Fruit fly (Drosophila melanogaster) whole organism, embryonic: ENCODE results near the gene Tfb5.

Source experiments
- ATbp ChIP-seq: fragments of 200-800 bp; sonication (Bioruptor generic); optimal IDR thresholded peaks from 2 replicates; lab custom pipeline; 2017; ENCODE audit warnings: missing biosample characterization, mild to moderate bottlenecking, missing genetic modification characterization, missing genetic modification reagents
- BtbVII ChIP-seq: fragments of 200-800 bp; sonication (Bioruptor generic); optimal IDR thresholded peaks from 3 replicates; lab custom pipeline; 2017; ENCODE audit warnings: missing biosample characterization, mild to moderate bottlenecking, missing genetic modification characterization
- CG10431 ChIP-seq: fragments of 200-800 bp; sonication (Bioruptor generic); optimal IDR thresholded peaks from 3 replicates; lab custom pipeline; 2018; ENCODE audit warnings: missing biosample characterization, mild to moderate bottlenecking, missing genetic modification characterization
- CG10959 ChIP-seq: fragments of 200-800 bp; sonication (Bioruptor generic); IDR thresholded peaks from 2 replicates; pipeline ENCODE4 v1.3.6; 2022; ENCODE audit warnings: missing biosample characterization, missing genetic modification characterization
- CG11093 ChIP-seq: fragments of 200-800 bp; sonication (Bioruptor generic); IDR thresholded peaks from 3 replicates; pipeline ENCODE4 v1.3.6; 2022; ENCODE audit warnings: missing biosample characterization, missing genetic modification characterization
- CG12942 ChIP-seq: fragments of 200-800 bp; sonication (Bioruptor generic); optimal IDR thresholded peaks from 3 replicates; lab custom pipeline; 2016; ENCODE audit warnings: missing biosample characterization, missing genetic modification characterization
- CG14860 ChIP-seq: fragments of 200-800 bp; sonication (Bioruptor generic); IDR thresholded peaks from 3 replicates; pipeline ENCODE4 v1.3.6; 2022; ENCODE audit warnings: missing biosample characterization, missing genetic modification characterization; ENCODE audit not compliant: partially characterized antibody
- CG15269 ChIP-seq: fragments of 200-800 bp; sonication (Bioruptor generic); optimal IDR thresholded peaks from 2 replicates; lab custom pipeline; 2018; ENCODE audit warnings: missing biosample characterization, mild to moderate bottlenecking, missing genetic modification characterization, moderate library complexity
- CG31441 ChIP-seq: fragments of 200-800 bp; sonication (Bioruptor generic); IDR thresholded peaks from 2 replicates; pipeline ENCODE4 v1.3.6; 2022; ENCODE audit warnings: missing biosample characterization, missing genetic modification characterization
- CG32532 ChIP-seq: fragments of 200-800 bp; sonication (Bioruptor generic); IDR thresholded peaks from 2 replicates; pipeline ENCODE4 v1.3.6; 2022; ENCODE audit warnings: missing biosample characterization, missing genetic modification characterization
- CG5180 ChIP-seq: fragments of 200-800 bp; sonication (Bioruptor generic); optimal IDR thresholded peaks from 3 replicates; lab custom pipeline; 2017; ENCODE audit warnings: missing biosample characterization, missing genetic modification characterization, mild to moderate bottlenecking, moderate library complexity, missing genetic modification reagents
- CG9727 ChIP-seq: fragments of 200-800 bp; sonication (Bioruptor generic); optimal IDR thresholded peaks from 3 replicates; lab custom pipeline; 2017; ENCODE audit warnings: missing biosample characterization, mild to moderate bottlenecking, missing genetic modification characterization
- Fer3 ChIP-seq: fragments of 200-800 bp; sonication (Bioruptor generic); optimal IDR thresholded peaks from 2 replicates; lab custom pipeline; 2018; ENCODE audit warnings: missing biosample characterization, mild to moderate bottlenecking, missing genetic modification characterization, moderate library complexity
- HLH54F ChIP-seq: fragments of 200-800 bp; sonication (Bioruptor generic); optimal IDR thresholded peaks from 3 replicates; lab custom pipeline; 2016; ENCODE audit warnings: missing biosample characterization, missing genetic modification characterization
- Hand ChIP-seq: fragments of 200-800 bp; sonication (Bioruptor generic); optimal IDR thresholded peaks from 2 replicates; lab custom pipeline; 2017; ENCODE audit warnings: mild to moderate bottlenecking, missing biosample characterization, missing genetic modification reagents, missing genetic modification characterization
- Hr78 ChIP-seq, 2 experiments: fragments of 200-800 bp in 1 of 2; fragments of >200 bp in 1 of 2; sonication (Bioruptor generic) in 1 of 2; optimal IDR thresholded peaks; 2 replicates each; lab custom pipeline; 2017 to 2019; ENCODE audit warnings: missing biosample characterization in 2 of 2, missing genetic modification characterization in 2 of 2, mild to moderate bottlenecking in 1 of 2, moderate library complexity in 1 of 2
- Kr ChIP-seq: fragments of 200-800 bp; sonication (Bioruptor generic); optimal IDR thresholded peaks from 2 replicates; lab custom pipeline; 2017; ENCODE audit warnings: missing biosample characterization, mild to moderate bottlenecking, missing genetic modification characterization
- Lhr ChIP-seq: fragments of 200-800 bp; sonication (Bioruptor generic); optimal IDR thresholded peaks from 3 replicates; lab custom pipeline; 2017; ENCODE audit warnings: mild to moderate bottlenecking, missing biosample characterization, missing genetic modification reagents, missing genetic modification characterization
- MTF-1 ChIP-seq: fragments of 200-800 bp; sonication (Bioruptor generic); optimal IDR thresholded peaks from 2 replicates; lab custom pipeline; 2018; ENCODE audit warnings: missing biosample characterization, mild to moderate bottlenecking, missing genetic modification characterization, borderline replicate concordance
- Max ChIP-seq: fragments of 200-800 bp; sonication (Bioruptor generic); optimal IDR thresholded peaks from 2 replicates; lab custom pipeline; 2016; ENCODE audit warnings: missing biosample characterization, mild to moderate bottlenecking, missing genetic modification characterization
- NC2α ChIP-seq: fragments of 200-800 bp; sonication (Bioruptor generic); optimal IDR thresholded peaks from 2 replicates; lab custom pipeline; 2016; ENCODE audit warnings: missing biosample characterization, missing genetic modification characterization
- NK7.1 ChIP-seq: fragments of 200-800 bp; sonication (Bioruptor generic); optimal IDR thresholded peaks from 3 replicates; lab custom pipeline; 2016; ENCODE audit warnings: missing biosample characterization, missing genetic modification characterization
- Pdp1 ChIP-seq, 2 experiments: fragments of 200-800 bp; sonication (Bioruptor generic); optimal IDR thresholded peaks; 3 replicates each; lab custom pipeline; 2016; ENCODE audit warnings: missing biosample characterization in 2 of 2, missing genetic modification characterization in 2 of 2, mild to moderate bottlenecking in 1 of 2, moderate library complexity in 1 of 2
- Sin3A ChIP-seq: fragments of >200 bp; optimal IDR thresholded peaks from 2 replicates; lab custom pipeline; 2018
- Six4 ChIP-seq: fragments of 200-800 bp; sonication (Bioruptor generic); optimal IDR thresholded peaks from 2 replicates; lab custom pipeline; 2016; ENCODE audit warnings: missing biosample characterization, missing genetic modification characterization
- Sry-β ChIP-seq: fragments of 200-800 bp; sonication (Bioruptor generic); optimal IDR thresholded peaks from 2 replicates; lab custom pipeline; 2018; ENCODE audit warnings: missing biosample characterization, mild to moderate bottlenecking, missing genetic modification characterization, moderate library complexity
- Xbp1 ChIP-seq: fragments of 200-800 bp; sonication (Bioruptor generic); optimal IDR thresholded peaks from 3 replicates; lab custom pipeline; 2016; ENCODE audit warnings: missing biosample characterization, mild to moderate bottlenecking, missing genetic modification characterization
- aop ChIP-seq: fragments of 200-800 bp; sonication (Bioruptor generic); IDR thresholded peaks from 2 replicates; pipeline ENCODE4 v1.3.6; 2022; ENCODE audit warnings: missing biosample characterization, missing genetic modification characterization
- ato ChIP-seq: fragments of 200-800 bp; sonication (Bioruptor generic); IDR thresholded peaks from 2 replicates; pipeline ENCODE4 v1.3.6; 2022; ENCODE audit warnings: missing biosample characterization, missing genetic modification characterization; ENCODE audit not compliant: partially characterized antibody
- crc ChIP-seq: fragments of 200-800 bp; sonication (Bioruptor generic); optimal IDR thresholded peaks from 2 replicates; lab custom pipeline; 2016; ENCODE audit warnings: missing biosample characterization, missing genetic modification characterization
- danr ChIP-seq: fragments of 200-800 bp; sonication (Bioruptor generic); IDR thresholded peaks from 2 replicates; pipeline ENCODE4 v1.3.6; 2022; ENCODE audit warnings: missing biosample characterization, missing genetic modification characterization
- dysf ChIP-seq: fragments of 200-800 bp; sonication (Bioruptor generic); IDR thresholded peaks from 3 replicates; pipeline ENCODE4 v1.3.6; 2022; ENCODE audit warnings: missing biosample characterization, missing genetic modification characterization
- emc ChIP-seq: fragments of 200-800 bp; sonication (Bioruptor generic); optimal IDR thresholded peaks from 2 replicates; lab custom pipeline; 2016; ENCODE audit warnings: missing biosample characterization, missing genetic modification characterization
- ems ChIP-seq: fragments of 200-800 bp; sonication (Bioruptor generic); optimal IDR thresholded peaks from 3 replicates; lab custom pipeline; 2016; ENCODE audit warnings: missing biosample characterization, missing genetic modification characterization
- eyg ChIP-seq: fragments of 200-800 bp; sonication (Bioruptor generic); optimal IDR thresholded peaks from 3 replicates; lab custom pipeline; 2016; ENCODE audit warnings: missing biosample characterization, missing genetic modification characterization
- fd64A ChIP-seq: fragments of 200-800 bp; sonication (Bioruptor generic); optimal IDR thresholded peaks from 3 replicates; lab custom pipeline; 2018; ENCODE audit warnings: missing biosample characterization, mild to moderate bottlenecking, missing genetic modification characterization
- gcm2 ChIP-seq: fragments of 200-800 bp; sonication (Bioruptor generic); optimal IDR thresholded peaks from 2 replicates; lab custom pipeline; 2016; ENCODE audit warnings: missing biosample characterization, missing genetic modification characterization
- grau ChIP-seq: fragments of 200-800 bp; optimal IDR thresholded peaks from 3 replicates; lab custom pipeline; 2019; ENCODE audit warnings: missing biosample characterization, mild to moderate bottlenecking, missing genetic modification characterization, moderate library complexity
- her ChIP-seq: fragments of 200-800 bp; sonication (Bioruptor generic); optimal IDR thresholded peaks from 2 replicates; lab custom pipeline; 2016; ENCODE audit warnings: missing biosample characterization, missing genetic modification characterization
- inv ChIP-seq: fragments of 200-800 bp; sonication (Bioruptor generic); IDR thresholded peaks from 2 replicates; pipeline ENCODE4 v1.3.6; 2022; ENCODE audit warnings: missing biosample characterization, missing genetic modification characterization; ENCODE audit not compliant: partially characterized antibody
- kay ChIP-seq: fragments of 200-800 bp; sonication (Bioruptor generic); optimal IDR thresholded peaks from 2 replicates; lab custom pipeline; 2016; ENCODE audit warnings: missing biosample characterization, missing genetic modification characterization
- oc ChIP-seq: fragments of 200-800 bp; sonication (Bioruptor generic); optimal IDR thresholded peaks from 2 replicates; lab custom pipeline; 2018; ENCODE audit warnings: missing biosample characterization, mild to moderate bottlenecking, missing genetic modification characterization, moderate library complexity
- rib ChIP-seq: fragments of 200-800 bp; sonication (Bioruptor generic); IDR thresholded peaks from 2 replicates; pipeline ENCODE4 v1.3.6; 2022; ENCODE audit warnings: missing biosample characterization, missing genetic modification characterization
- row ChIP-seq: fragments of 200-800 bp; sonication (Bioruptor generic); IDR thresholded peaks from 3 replicates; pipeline ENCODE4 v1.3.6; 2022; ENCODE audit warnings: missing biosample characterization, missing genetic modification characterization
- seq ChIP-seq: fragments of 200-800 bp; sonication (Bioruptor generic); IDR thresholded peaks from 2 replicates; pipeline ENCODE4 v1.3.6; 2022; ENCODE audit warnings: missing biosample characterization, missing genetic modification characterization
- tin ChIP-seq: fragments of 200-800 bp; sonication (Bioruptor generic); optimal IDR thresholded peaks from 3 replicates; lab custom pipeline; 2016; ENCODE audit warnings: missing biosample characterization, missing genetic modification characterization
- trem ChIP-seq: fragments of 200-800 bp; optimal IDR thresholded peaks from 3 replicates; lab custom pipeline; 2019; ENCODE audit warnings: missing biosample characterization, mild to moderate bottlenecking, missing genetic modification characterization, moderate library complexity
- twi ChIP-seq: fragments of 200-800 bp; optimal IDR thresholded peaks from 2 replicates; lab custom pipeline; 2019; ENCODE audit warnings: missing biosample characterization, mild to moderate bottlenecking, missing genetic modification characterization, moderate library complexity
- vnd ChIP-seq: fragments of 200-800 bp; sonication (Bioruptor generic); IDR thresholded peaks from 3 replicates; pipeline ENCODE4 v1.3.6; 2022; ENCODE audit warnings: missing biosample characterization, missing genetic modification characterization; ENCODE audit not compliant: partially characterized antibody

The Tfb5 gene

DNA sequence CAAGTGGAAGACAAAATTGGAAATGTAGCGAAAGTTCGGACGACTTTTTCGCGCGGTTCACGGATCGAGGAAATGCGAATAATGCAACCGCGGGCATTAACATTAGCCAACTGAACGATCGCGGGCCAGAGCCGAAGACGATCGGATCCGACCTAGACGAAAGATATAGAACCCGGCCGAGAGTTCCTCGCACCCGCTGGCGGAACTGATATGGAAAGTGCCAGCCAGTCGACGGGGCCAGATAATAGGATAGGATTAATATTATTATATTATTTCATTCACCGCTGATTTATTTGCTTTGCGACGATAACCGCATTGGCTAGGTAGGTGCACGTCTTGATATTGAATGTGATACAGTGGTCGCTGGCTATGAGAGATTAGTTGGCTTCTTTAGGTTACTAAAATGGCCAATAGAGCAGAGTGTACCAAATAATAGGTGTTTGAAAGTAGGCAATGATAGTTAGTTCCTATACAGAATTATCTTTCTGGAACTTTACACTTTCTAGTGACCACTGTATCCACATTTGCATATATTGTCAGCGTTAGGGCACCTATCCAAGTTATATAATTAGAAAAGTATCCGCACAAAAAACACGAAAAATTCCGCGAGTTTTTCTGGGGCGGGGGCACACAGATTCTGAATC, 11.1 kb downstream of the Tfb5 start (continued):
- TF ChIP-seq NC2α (GFP tag; lab: Kevin White, UChicago) (peak; percentile 14), kay (no peak), her (GFP tag; lab: Kevin White, UChicago) (peak; percentile 29), vnd (GFP tag; lab: Robert Waterston, UW) (no peak), fd64A (GFP tag; lab: Kevin White, UChicago) (peak; percentile 2), emc (GFP tag; lab: Kevin White, UChicago) (peak; percentile 39), BtbVII (GFP tag; lab: Kevin White, UChicago) (peak; percentile 70), twi (tag; lab: Kevin White, UChicago) (no peak), CG9727 (peak; percentile 67), Hand (GFP tag; lab: Kevin White, UChicago) (peak; percentile 11), aop (GFP tag; lab: Robert Waterston, UW) (0 out of 2 replicates have a peak, but pooled peaks have one; percentile 23), CG31441 (GFP tag; lab: Robert Waterston, UW) (peak; percentile 54; the same call in 1 of the 2 replicates), MTF-1 (GFP tag; lab: Kevin White, UChicago) (peak; percentile 67), Fer3 (tag; lab: Kevin White, UChicago) (peak; percentile 69), ato (GFP tag; lab: Robert Waterston, UW) (no peak), CG14860 (GFP tag; lab: Robert Waterston, UW) (no peak), CG15269 (tag; lab: Kevin White, UChicago) (peak; percentile 80), gcm2 (GFP tag; lab: Kevin White, UChicago) (no peak), NK7.1 (no peak), HLH54F (GFP tag; lab: Kevin White, UChicago) (peak; percentile 64), CG10431 (peak; percentile 17), CG10959 (GFP tag; lab: Robert Waterston, UW) (peak; percentile 67), Pdp1 (GFP tag; optimal IDR thresholded peaks at IDR 0.05; lab: Kevin White, UChicago) (peak; percentile 69 to 89), danr (GFP tag; lab: Robert Waterston, UW) (0 out of 2 replicates have a peak, but pooled peaks have one; percentile 30), CG11093 (peak; percentile 69), CG5180 (GFP tag; lab: Kevin White, UChicago) (peak; percentile 22), Sry-β (GFP tag; lab: Kevin White, UChicago) (no peak), grau (peak; percentile 95), dysf (peak; percentile 83), trem (peak; percentile 24), tin (GFP tag; lab: Kevin White, UChicago) (peak; percentile 69), row (peak; percentile 80), ATbp (GFP tag; lab: Kevin White, UChicago) (peak; percentile 54), Six4 (peak; percentile 21), crc (GFP tag; lab: Kevin White, UChicago) (peak; percentile 32), Kr (GFP tag; lab: Kevin White, UChicago) (no peak), inv (no peak), Xbp1 (peak; percentile 75), seq (peak; percentile 44; the same call in 1 of the 2 replicates), Max (GFP tag; lab: Kevin White, UChicago) (peak; percentile 2), oc (tag; lab: Kevin White, UChicago) (peak; percentile 17), CG12942 (peak; percentile 40), Lhr (GFP tag; lab: Kevin White, UChicago) (peak; percentile 26), Hr78 (GFP tag; optimal IDR thresholded peaks at IDR 0.05; lab: Kevin White, UChicago) (no peak), ems (GFP tag; lab: Kevin White, UChicago) (peak; percentile 61), eyg (GFP tag; lab: Kevin White, UChicago) (peak; percentile 19), CG32532 (GFP tag; lab: Robert Waterston, UW) (peak; percentile 84), rib (GFP tag; lab: Robert Waterston, UW) (peak; percentile 56; the same call in 1 of the 2 replicates), Sin3A (no peak)
